Worm (Caenorhabditis elegans) whole organism, midembryonic: ENCODE results near the gene cup-15.

Source experiments
- T22C8.4 ChIP-seq: fragments of 200-800 bp; sonication (Bioruptor generic); IDR thresholded peaks from 2 replicates; pipeline ENCODE4 v1.3.6; 2022; ENCODE audit warnings: missing genetic modification characterization, missing compliant biosample characterization
- cog-1 ChIP-seq: sonication (generic microtip); optimal IDR thresholded peaks from 2 replicates; lab custom pipeline; 2016; ENCODE audit warnings: missing genetic modification characterization, missing compliant biosample characterization
- klf-2 ChIP-seq: fragments of 200-800 bp; sonication (Bioruptor generic); conservative IDR thresholded peaks from 2 replicates; pipeline ENCODE4 v1.3.6; 2022; ENCODE audit warnings: missing genetic modification reagents, missing genetic modification characterization, missing compliant biosample characterization
- med-1 ChIP-seq: sonication (generic microtip); optimal IDR thresholded peaks from 2 replicates; lab custom pipeline; 2017; ENCODE audit warnings: missing genetic modification characterization, mild to moderate bottlenecking, missing compliant biosample characterization, antibody characterized with exemption, missing genetic modification reagents; ENCODE audit not compliant: insufficient read depth
- ref-1 ChIP-seq: fragments of 200-800 bp; sonication (Bioruptor generic); conservative IDR thresholded peaks from 2 replicates; pipeline ENCODE4 v1.3.6; 2022; ENCODE audit warnings: missing genetic modification reagents, missing genetic modification characterization, missing compliant biosample characterization
- tab-1 ChIP-seq: fragments of 200-800 bp; sonication (Bioruptor generic); IDR thresholded peaks from 2 replicates; pipeline ENCODE4 v1.3.6; 2022; ENCODE audit warnings: missing genetic modification characterization, missing compliant biosample characterization
- ztf-23 ChIP-seq: fragments of 200-800 bp; sonication (Bioruptor generic); IDR thresholded peaks from 2 replicates; pipeline ENCODE4 v1.3.6; 2022; ENCODE audit warnings: missing genetic modification reagents, missing genetic modification characterization, missing compliant biosample characterization
- ztf-29 ChIP-seq: fragments of 200-800 bp; sonication (Bioruptor generic); IDR thresholded peaks from 2 replicates; pipeline ENCODE4 v1.3.6; 2022; ENCODE audit warnings: missing genetic modification reagents, missing genetic modification characterization, missing compliant biosample characterization

ce11 chrII:9322870-9323349 lies 29.9 kb upstream of the cup-15 start, which contains the start of gene rab-39:
- TF ChIP-seq ztf-23 (GFP tag; lab: Robert Waterston, UW): no peak
- TF ChIP-seq cog-1 (tag; lab: Kevin White, UChicago): no peak
- TF ChIP-seq klf-2: no peak
- no peak for TF ChIP-seq tab-1 (GFP tag; lab: Robert Waterston, UW)
- TF ChIP-seq T22C8.4 (GFP tag; lab: Robert Waterston, UW): no peak
- TF ChIP-seq ref-1 (GFP tag; lab: Robert Waterston, UW): no peak
- TF ChIP-seq med-1 (GFP tag; lab: Kevin White, UChicago): no peak
- TF ChIP-seq ztf-29 (GFP tag; lab: Robert Waterston, UW): no peak
